Worm (Caenorhabditis elegans) whole organism, L4 larva: ENCODE results near the gene R04F11.2.

ENCODE experiments used
- Y5F2A.4 ChIP-seq: fragments of 200-800 bp; sonication (Bioruptor generic); optimal IDR thresholded peaks from 2 replicates; lab custom pipeline; 2018; ENCODE audit warnings: mild to moderate bottlenecking, missing genetic modification characterization, missing compliant biosample characterization
- ces-1 ChIP-seq: fragments of 150-350 bp; sonication (generic microtip); optimal IDR thresholded peaks from 4 replicates; lab custom pipeline; 2014; ENCODE audit warnings: missing biosample characterization, missing genetic modification reagents, missing genetic modification characterization
- lin-39 ChIP-seq: fragments of 150-350 bp; optimal IDR thresholded peaks from 2 replicates; lab custom pipeline; 2014; ENCODE audit warnings: missing biosample characterization, missing genetic modification reagents, missing genetic modification characterization
- snpc-4 ChIP-seq: fragments of 150-350 bp; optimal IDR thresholded peaks from 2 replicates; lab custom pipeline; 2014; ENCODE audit warnings: missing biosample characterization, missing genetic modification characterization
- zag-1 ChIP-seq: fragments of 150-350 bp; optimal IDR thresholded peaks from 2 replicates; lab custom pipeline; 2014; ENCODE audit warnings: missing biosample characterization, missing genetic modification characterization

DNA sequence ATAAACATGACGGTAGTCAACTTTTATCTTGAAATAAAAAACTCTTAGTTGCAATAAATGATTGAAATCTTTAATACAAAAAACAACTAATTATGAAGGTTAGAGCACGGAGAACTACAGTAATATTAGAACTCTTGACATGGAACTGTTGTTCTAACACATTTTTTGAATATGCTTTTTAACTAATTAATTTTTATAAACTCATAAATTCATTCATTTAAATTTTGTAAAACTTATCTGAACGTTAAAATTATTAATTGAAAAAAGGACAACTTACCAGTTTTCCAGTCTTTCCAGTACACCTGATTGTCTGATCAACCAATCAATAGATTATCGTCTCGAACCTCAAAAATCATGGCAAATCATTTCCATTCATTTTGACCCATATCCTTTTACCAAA is 34.3 kb downstream of the R04F11.2 start, which contains the start of gene sqt-3:
- TF ChIP-seq zag-1, result no peak
- TF ChIP-seq Y5F2A.4 (GFP tag; lab: Kevin White, UChicago), result no peak
- TF ChIP-seq ces-1 (GFP tag; lab: Kevin White, UChicago), result no peak
- TF ChIP-seq lin-39 (tag; lab: Kevin White, UChicago), result no peak
- TF ChIP-seq snpc-4, result no peak
